Fruit fly (Drosophila melanogaster) whole organism, embryonic: ENCODE measurements around the gene Wee1.

Source experiments
- Adf1 ChIP-seq: fragments of 200-800 bp; sonication (Bioruptor generic); IDR thresholded peaks from 2 replicates; pipeline ENCODE4 v1.3.6; 2022; ENCODE audit warnings: missing biosample characterization, missing genetic modification characterization
- Antp ChIP-seq: fragments of 200-800 bp; sonication (Bioruptor generic); optimal IDR thresholded peaks from 3 replicates; lab custom pipeline; 2016; ENCODE audit warnings: missing biosample characterization, missing genetic modification characterization
- Atf6 ChIP-seq: fragments of 200-800 bp; sonication (Bioruptor generic); IDR thresholded peaks from 2 replicates; pipeline ENCODE4 v1.3.6; 2022; ENCODE audit warnings: missing biosample characterization, missing genetic modification characterization
- BEAF-32 ChIP-seq: fragments of 200-800 bp; sonication (Bioruptor generic); optimal IDR thresholded peaks from 3 replicates; lab custom pipeline; 2017; ENCODE audit warnings: missing biosample characterization, missing genetic modification characterization, mild to moderate bottlenecking, moderate library complexity, missing genetic modification reagents
- CG11398 ChIP-seq: fragments of 200-800 bp; sonication (Bioruptor generic); optimal IDR thresholded peaks from 2 replicates; lab custom pipeline; 2016; ENCODE audit warnings: missing biosample characterization, missing genetic modification characterization
- CG11504 ChIP-seq: fragments of 200-800 bp; sonication (Bioruptor generic); optimal IDR thresholded peaks from 3 replicates; lab custom pipeline; 2019; ENCODE audit warnings: missing biosample characterization, mild to moderate bottlenecking, missing genetic modification characterization, moderate library complexity
- CG12071 ChIP-seq: fragments of 200-800 bp; sonication (Bioruptor generic); optimal IDR thresholded peaks from 3 replicates; lab custom pipeline; 2018; ENCODE audit warnings: missing biosample characterization, mild to moderate bottlenecking, missing genetic modification characterization
- CG14710 ChIP-seq: fragments of 200-800 bp; sonication (Bioruptor generic); optimal IDR thresholded peaks from 3 replicates; lab custom pipeline; 2019; ENCODE audit warnings: missing biosample characterization, mild to moderate bottlenecking, missing genetic modification characterization, moderate library complexity
- CG15696 ChIP-seq: fragments of 200-800 bp; sonication (Bioruptor generic); optimal IDR thresholded peaks from 2 replicates; lab custom pipeline; 2019; ENCODE audit warnings: missing biosample characterization, mild to moderate bottlenecking, missing genetic modification characterization, moderate library complexity
- CG18011 ChIP-seq: fragments of 200-800 bp; sonication (Bioruptor generic); optimal IDR thresholded peaks from 2 replicates; lab custom pipeline; 2017; ENCODE audit warnings: missing biosample characterization, missing genetic modification characterization, mild to moderate bottlenecking, moderate library complexity, missing genotype
- CG2202 ChIP-seq: fragments of 200-800 bp; sonication (Bioruptor generic); optimal IDR thresholded peaks from 2 replicates; lab custom pipeline; 2018; ENCODE audit warnings: missing biosample characterization, mild to moderate bottlenecking, missing genetic modification characterization
- CG2678 ChIP-seq: fragments of 200-800 bp; sonication (Bioruptor generic); optimal IDR thresholded peaks from 3 replicates; lab custom pipeline; 2019; ENCODE audit warnings: missing biosample characterization, mild to moderate bottlenecking, missing genetic modification characterization, moderate library complexity
- CG31224 ChIP-seq: fragments of 200-800 bp; sonication (Bioruptor generic); IDR thresholded peaks from 2 replicates; pipeline ENCODE4 v1.3.6; 2022; ENCODE audit warnings: missing biosample characterization, missing genetic modification characterization
- CG34376 ChIP-seq: fragments of 200-800 bp; sonication (Bioruptor generic); optimal IDR thresholded peaks from 2 replicates; lab custom pipeline; 2018; ENCODE audit warnings: missing biosample characterization, mild to moderate bottlenecking, missing genetic modification characterization
- CG4707 ChIP-seq: fragments of 200-800 bp; sonication (Bioruptor generic); optimal IDR thresholded peaks from 2 replicates; lab custom pipeline; 2018; ENCODE audit warnings: missing biosample characterization, mild to moderate bottlenecking, missing genetic modification characterization, moderate library complexity
- CG6813 ChIP-seq: fragments of 200-800 bp; sonication (Bioruptor generic); optimal IDR thresholded peaks from 2 replicates; lab custom pipeline; 2017; ENCODE audit warnings: missing biosample characterization, missing genetic modification characterization, mild to moderate bottlenecking, moderate library complexity, missing genetic modification reagents
- CG7357 ChIP-seq: fragments of 200-800 bp; sonication (Bioruptor generic); IDR thresholded peaks from 3 replicates; pipeline ENCODE4 v1.3.6; 2022; ENCODE audit warnings: missing biosample characterization, missing genetic modification characterization
- CG8281 ChIP-seq: fragments of 200-800 bp; sonication (Bioruptor generic); optimal IDR thresholded peaks from 2 replicates; lab custom pipeline; 2018; ENCODE audit warnings: missing biosample characterization, mild to moderate bottlenecking, missing genetic modification characterization, moderate library complexity
- CG9797 ChIP-seq: fragments of 200-800 bp; sonication (Bioruptor generic); optimal IDR thresholded peaks from 3 replicates; lab custom pipeline; 2018; ENCODE audit warnings: missing biosample characterization, mild to moderate bottlenecking, missing genetic modification characterization
- Dip3 ChIP-seq: fragments of 200-800 bp; sonication (Bioruptor generic); optimal IDR thresholded peaks from 3 replicates; lab custom pipeline; 2016; ENCODE audit warnings: missing biosample characterization, missing genetic modification characterization
- Eip74EF ChIP-seq, 2 experiments: fragments of 200-800 bp in 1 of 2; fragments of >200 bp in 1 of 2; sonication (Bioruptor generic) in 1 of 2; optimal IDR thresholded peaks; 2 replicates each; lab custom pipeline; 2017 to 2019; ENCODE audit warnings: missing biosample characterization in 2 of 2, missing genetic modification characterization in 2 of 2, mild to moderate bottlenecking in 1 of 2, moderate library complexity in 1 of 2
- Ets97D ChIP-seq: fragments of 200-800 bp; sonication (Bioruptor generic); optimal IDR thresholded peaks from 3 replicates; lab custom pipeline; 2016; ENCODE audit warnings: missing biosample characterization, missing genetic modification characterization
- Hey ChIP-seq: fragments of 200-800 bp; sonication (Bioruptor generic); optimal IDR thresholded peaks from 3 replicates; lab custom pipeline; 2018; ENCODE audit warnings: missing biosample characterization, mild to moderate bottlenecking, missing genetic modification characterization
- Mes4 ChIP-seq: fragments of 200-800 bp; sonication (Bioruptor generic); optimal IDR thresholded peaks from 2 replicates; lab custom pipeline; 2016; ENCODE audit warnings: missing biosample characterization, missing genetic modification characterization
- NK7.1 ChIP-seq: fragments of 200-800 bp; sonication (Bioruptor generic); optimal IDR thresholded peaks from 3 replicates; lab custom pipeline; 2016; ENCODE audit warnings: missing biosample characterization, missing genetic modification characterization
- Poxn ChIP-seq: fragments of 200-800 bp; sonication (Bioruptor generic); IDR thresholded peaks from 2 replicates; pipeline ENCODE4 v1.3.6; 2022; ENCODE audit warnings: missing biosample characterization, missing genetic modification characterization
- Ravus ChIP-seq: fragments of 200-800 bp; sonication (Bioruptor generic); IDR thresholded peaks from 2 replicates; pipeline ENCODE4 v1.3.6; 2022; ENCODE audit warnings: missing biosample characterization, missing genetic modification characterization
- Rx ChIP-seq: fragments of 200-800 bp; sonication (Bioruptor generic); IDR thresholded peaks from 2 replicates; pipeline ENCODE4 v1.3.6; 2022; ENCODE audit warnings: missing biosample characterization, missing genetic modification characterization
- Vsx1 ChIP-seq: fragments of 200-800 bp; sonication (Bioruptor generic); optimal IDR thresholded peaks from 2 replicates; lab custom pipeline; 2017; ENCODE audit warnings: missing biosample characterization, mild to moderate bottlenecking, missing genetic modification characterization, missing genetic modification reagents
- amos ChIP-seq: fragments of 200-800 bp; sonication (Bioruptor generic); IDR thresholded peaks from 2 replicates; pipeline ENCODE4 v1.3.6; 2022; ENCODE audit warnings: missing biosample characterization, missing genetic modification characterization; ENCODE audit not compliant: partially characterized antibody
- ap ChIP-seq: fragments of 200-800 bp; sonication (Bioruptor generic); IDR thresholded peaks from 2 replicates; pipeline ENCODE4 v1.3.6; 2022; ENCODE audit warnings: missing biosample characterization, missing genetic modification characterization
- ash1 ChIP-seq: fragments of 200-800 bp; sonication (Bioruptor generic); optimal IDR thresholded peaks from 2 replicates; lab custom pipeline; 2018; ENCODE audit warnings: missing biosample characterization, mild to moderate bottlenecking, missing genetic modification characterization
- az2 ChIP-seq: fragments of 200-800 bp; sonication (Bioruptor generic); optimal IDR thresholded peaks from 3 replicates; lab custom pipeline; 2016; ENCODE audit warnings: missing biosample characterization, missing genetic modification characterization
- danr ChIP-seq: fragments of 200-800 bp; sonication (Bioruptor generic); IDR thresholded peaks from 2 replicates; pipeline ENCODE4 v1.3.6; 2022; ENCODE audit warnings: missing biosample characterization, missing genetic modification characterization
- disco-r ChIP-seq: fragments of 200-800 bp; sonication (Bioruptor generic); optimal IDR thresholded peaks from 2 replicates; lab custom pipeline; 2016; ENCODE audit warnings: missing biosample characterization, missing genetic modification characterization
- en ChIP-seq: fragments of 200-800 bp; sonication (Bioruptor generic); optimal IDR thresholded peaks from 2 replicates; lab custom pipeline; 2016; ENCODE audit warnings: missing biosample characterization, missing genetic modification characterization
- gcm ChIP-seq: fragments of 200-800 bp; sonication (Bioruptor generic); optimal IDR thresholded peaks from 2 replicates; lab custom pipeline; 2019; ENCODE audit warnings: missing biosample characterization, mild to moderate bottlenecking, missing genetic modification characterization, moderate library complexity
- hbn ChIP-seq: fragments of 200-800 bp; sonication (Bioruptor generic); IDR thresholded peaks from 2 replicates; pipeline ENCODE4 v1.3.6; 2022; ENCODE audit warnings: missing biosample characterization, missing genetic modification characterization; ENCODE audit not compliant: partially characterized antibody
- insv ChIP-seq, 2 experiments: fragments of 200-800 bp; sonication (Bioruptor generic); optimal IDR thresholded peaks; 3 replicates each; lab custom pipeline; 2016 to 2018; ENCODE audit warnings: missing biosample characterization in 2 of 2, missing genetic modification characterization in 2 of 2
- ken ChIP-seq: fragments of 200-800 bp; sonication (Bioruptor generic); IDR thresholded peaks from 3 replicates; pipeline ENCODE4 v1.3.6; 2022; ENCODE audit warnings: missing biosample characterization, missing genetic modification characterization
- klu ChIP-seq: fragments of 200-800 bp; sonication (Bioruptor generic); IDR thresholded peaks from 2 replicates; pipeline ENCODE4 v1.3.6; 2022; ENCODE audit warnings: missing biosample characterization, missing genetic modification characterization
- lbe ChIP-seq: fragments of 200-800 bp; sonication (Bioruptor generic); optimal IDR thresholded peaks from 2 replicates; lab custom pipeline; 2016; ENCODE audit warnings: missing biosample characterization, mild to moderate bottlenecking, missing genetic modification characterization
- lov ChIP-seq, 2 experiments: fragments of 200-800 bp in 1 of 2; fragments of >200 bp in 1 of 2; sonication (Bioruptor generic) in 1 of 2; IDR thresholded peaks in 1 of 2; optimal IDR thresholded peaks in 1 of 2; 2 replicates in 1 of 2; 3 replicates in 1 of 2; pipeline versions ENCODE4 v1.3.6 to Lab custom; 2017 to 2022; ENCODE audit warnings: missing biosample characterization in 1 of 2, missing genetic modification characterization in 1 of 2
- maf-S ChIP-seq: fragments of 200-800 bp; sonication (Bioruptor generic); optimal IDR thresholded peaks from 2 replicates; lab custom pipeline; 2016; ENCODE audit warnings: missing biosample characterization, missing genetic modification characterization
- mirr ChIP-seq: fragments of 200-800 bp; sonication (Bioruptor generic); optimal IDR thresholded peaks from 3 replicates; lab custom pipeline; 2018; ENCODE audit warnings: missing biosample characterization, mild to moderate bottlenecking, missing genetic modification characterization
- otp ChIP-seq: fragments of 200-800 bp; sonication (Bioruptor generic); IDR thresholded peaks from 3 replicates; pipeline ENCODE4, ENCODE4 v1.3.6; 2022; ENCODE audit warnings: missing biosample characterization, missing genetic modification characterization
- ranshi ChIP-seq: fragments of 200-800 bp; sonication (Bioruptor generic); IDR thresholded peaks from 2 replicates; pipeline ENCODE4 v1.3.6; 2022; ENCODE audit warnings: missing biosample characterization, missing genetic modification characterization
- row ChIP-seq: fragments of 200-800 bp; sonication (Bioruptor generic); IDR thresholded peaks from 3 replicates; pipeline ENCODE4 v1.3.6; 2022; ENCODE audit warnings: missing biosample characterization, missing genetic modification characterization
- tap ChIP-seq: fragments of 200-800 bp; optimal IDR thresholded peaks from 3 replicates; lab custom pipeline; 2019; ENCODE audit warnings: missing biosample characterization, mild to moderate bottlenecking, missing genetic modification characterization, moderate library complexity
- wor ChIP-seq: fragments of 200-800 bp; sonication (Bioruptor generic); IDR thresholded peaks from 2 replicates; pipeline ENCODE4 v1.3.6; 2022; ENCODE audit warnings: missing biosample characterization, missing genetic modification characterization

Wee1 gene

dm6 chr2L:6918517-6919202 lies 4.7 kb upstream of the Wee1 start, which contains the start of gene nop5 (continued):
- no peak for TF ChIP-seq BEAF-32
- TF ChIP-seq Antp (GFP tag; lab: Kevin White, UChicago), result no peak
- no peak for TF ChIP-seq CG8281 (tag; lab: Kevin White, UChicago)
- no peak for TF ChIP-seq wor (GFP tag; lab: Robert Waterston, UW)
- TF ChIP-seq row (GFP tag; lab: Robert Waterston, UW), result peak; percentile 95
- no peak for TF ChIP-seq CG7357 (GFP tag; lab: Robert Waterston, UW)
- no peak for TF ChIP-seq Atf6
- no peak for TF ChIP-seq CG11504 (tag; lab: Kevin White, UChicago)
- no peak for TF ChIP-seq CG9797 (GFP tag; lab: Kevin White, UChicago)
- TF ChIP-seq CG15696 (tag; lab: Kevin White, UChicago), result peak; percentile 65
- TF ChIP-seq CG12071, result no peak
- TF ChIP-seq amos (GFP tag; lab: Robert Waterston, UW), result no peak
- TF ChIP-seq ken (GFP tag; lab: Robert Waterston, UW), result no peak
- TF ChIP-seq CG31224 (GFP tag; lab: Robert Waterston, UW), result no peak
- no peak for TF ChIP-seq Mes4 (GFP tag; lab: Kevin White, UChicago)
- no peak for TF ChIP-seq Vsx1 (GFP tag; lab: Kevin White, UChicago)
- TF ChIP-seq lov (optimal IDR thresholded peaks at IDR 0.05; lab: Kevin White, UChicago), result no peak
- no peak for TF ChIP-seq lov (GFP tag; IDR thresholded peaks at IDR 0.05; lab: Robert Waterston, UW)
- TF ChIP-seq Hey, result no peak
- peak; percentile 33 for TF ChIP-seq CG34376
- TF ChIP-seq gcm, result no peak
- TF ChIP-seq Rx (GFP tag; lab: Robert Waterston, UW), result no peak
- no peak for TF ChIP-seq klu (GFP tag; lab: Robert Waterston, UW)
- TF ChIP-seq CG2202 (tag; lab: Kevin White, UChicago), result no peak
- TF ChIP-seq CG2678 (tag; lab: Kevin White, UChicago), result peak; percentile 89
- peak; percentile 79 for TF ChIP-seq CG14710
- TF ChIP-seq mirr (GFP tag; lab: Kevin White, UChicago), result no peak
- no peak for TF ChIP-seq ap (GFP tag; lab: Robert Waterston, UW)
- no peak for TF ChIP-seq ash1 (GFP tag; lab: Kevin White, UChicago)
- no peak for TF ChIP-seq lbe
- no peak for TF ChIP-seq en (GFP tag; lab: Kevin White, UChicago)
- peak; percentile 44 for TF ChIP-seq az2 (GFP tag; lab: Kevin White, UChicago)
- no peak for TF ChIP-seq CG18011 (GFP tag; lab: Kevin White, UChicago)
- no peak for TF ChIP-seq Poxn (GFP tag; lab: Robert Waterston, UW)
- peak in 1 of 2 experiments; percentile 67 for TF ChIP-seq Eip74EF (GFP tag; optimal IDR thresholded peaks at IDR 0.05; lab: Kevin White, UChicago)
- no peak for TF ChIP-seq CG11398 (GFP tag; lab: Kevin White, UChicago)
- no peak for TF ChIP-seq NK7.1 (GFP tag; lab: Kevin White, UChicago)
- TF ChIP-seq Dip3 (GFP tag; lab: Kevin White, UChicago), result no peak
- TF ChIP-seq insv (GFP tag; optimal IDR thresholded peaks at IDR 0.05; lab: Kevin White, UChicago), result peak in 1 of 2 experiments; percentile 63
- no peak for TF ChIP-seq CG4707
- no peak for TF ChIP-seq disco-r (GFP tag; lab: Kevin White, UChicago)
- peak; percentile 67 for TF ChIP-seq tap (tag; lab: Kevin White, UChicago)
- TF ChIP-seq Adf1 (GFP tag; lab: Robert Waterston, UW), result no peak
- TF ChIP-seq Ravus (GFP tag; lab: Robert Waterston, UW), result no peak
- no peak for TF ChIP-seq ranshi (GFP tag; lab: Robert Waterston, UW)
- TF ChIP-seq Ets97D (GFP tag; lab: Kevin White, UChicago), result peak; percentile 34
- no peak for TF ChIP-seq maf-S (GFP tag; lab: Kevin White, UChicago)
- no peak for TF ChIP-seq hbn (GFP tag; lab: Robert Waterston, UW)
- TF ChIP-seq danr (GFP tag; lab: Robert Waterston, UW), result no peak
- TF ChIP-seq otp, result no peak
- no peak for TF ChIP-seq CG6813 (GFP tag; lab: Kevin White, UChicago)
